Fruit fly (Drosophila melanogaster) whole organism, embryonic: ENCODE data around the gene dod.

ENCODE experiments used
- Aef1 ChIP-seq: fragments of 200-800 bp; sonication (Bioruptor generic); IDR thresholded peaks from 3 replicates; pipeline ENCODE4 v1.3.6; 2022; ENCODE audit warnings: missing biosample characterization, missing genetic modification characterization
- Atf6 ChIP-seq: fragments of 200-800 bp; sonication (Bioruptor generic); IDR thresholded peaks from 2 replicates; pipeline ENCODE4 v1.3.6; 2022; ENCODE audit warnings: missing biosample characterization, missing genetic modification characterization
- BEAF-32 ChIP-seq: fragments of 200-800 bp; sonication (Bioruptor generic); optimal IDR thresholded peaks from 3 replicates; lab custom pipeline; 2017; ENCODE audit warnings: missing biosample characterization, missing genetic modification characterization, mild to moderate bottlenecking, moderate library complexity, missing genetic modification reagents
- CG10431 ChIP-seq: fragments of 200-800 bp; sonication (Bioruptor generic); optimal IDR thresholded peaks from 3 replicates; lab custom pipeline; 2018; ENCODE audit warnings: missing biosample characterization, mild to moderate bottlenecking, missing genetic modification characterization
- CG12391 ChIP-seq: fragments of 200-800 bp; sonication (Bioruptor generic); optimal IDR thresholded peaks from 3 replicates; lab custom pipeline; 2018; ENCODE audit warnings: missing biosample characterization, mild to moderate bottlenecking, missing genetic modification characterization, moderate library complexity
- CG13296 ChIP-seq: fragments of 200-800 bp; sonication (Bioruptor generic); optimal IDR thresholded peaks from 3 replicates; lab custom pipeline; 2018; ENCODE audit warnings: missing biosample characterization, mild to moderate bottlenecking, missing genetic modification characterization
- CG15479 ChIP-seq: fragments of 200-800 bp; sonication (Bioruptor generic); optimal IDR thresholded peaks from 3 replicates; lab custom pipeline; 2019; ENCODE audit warnings: missing biosample characterization, mild to moderate bottlenecking, missing genetic modification characterization, moderate library complexity
- CG16813 ChIP-seq: fragments of 200-800 bp; sonication (Bioruptor generic); IDR thresholded peaks from 3 replicates; pipeline ENCODE4 v1.3.6; 2022; ENCODE audit warnings: missing biosample characterization, missing genetic modification characterization; ENCODE audit not compliant: partially characterized antibody
- CG17359 ChIP-seq: fragments of 200-800 bp; sonication (Bioruptor generic); optimal IDR thresholded peaks from 3 replicates; lab custom pipeline; 2018; ENCODE audit warnings: missing biosample characterization, mild to moderate bottlenecking, missing genetic modification characterization, moderate library complexity
- CG18619 ChIP-seq: fragments of 200-800 bp; sonication (Bioruptor generic); optimal IDR thresholded peaks from 3 replicates; lab custom pipeline; 2017; ENCODE audit warnings: missing biosample characterization, mild to moderate bottlenecking, missing genetic modification characterization
- CG30020 ChIP-seq: fragments of 200-800 bp; optimal IDR thresholded peaks from 2 replicates; lab custom pipeline; 2019; ENCODE audit warnings: missing biosample characterization, mild to moderate bottlenecking, missing genetic modification characterization, moderate library complexity
- CG32532 ChIP-seq: fragments of 200-800 bp; sonication (Bioruptor generic); IDR thresholded peaks from 2 replicates; pipeline ENCODE4 v1.3.6; 2022; ENCODE audit warnings: missing biosample characterization, missing genetic modification characterization
- CG5180 ChIP-seq: fragments of 200-800 bp; sonication (Bioruptor generic); optimal IDR thresholded peaks from 3 replicates; lab custom pipeline; 2017; ENCODE audit warnings: missing biosample characterization, missing genetic modification characterization, mild to moderate bottlenecking, moderate library complexity, missing genetic modification reagents
- CG6791 ChIP-seq: fragments of 200-800 bp; sonication (Bioruptor generic); IDR thresholded peaks from 3 replicates; pipeline ENCODE4 v1.3.6; 2022; ENCODE audit warnings: missing biosample characterization, missing genetic modification characterization; ENCODE audit not compliant: partially characterized antibody
- CG6854 ChIP-seq: fragments of 200-800 bp; sonication (Bioruptor generic); optimal IDR thresholded peaks from 3 replicates; lab custom pipeline; 2017; ENCODE audit warnings: missing biosample characterization, mild to moderate bottlenecking, missing genetic modification characterization
- CG7372 ChIP-seq: fragments of 200-800 bp; sonication (Bioruptor generic); IDR thresholded peaks from 2 replicates; pipeline ENCODE4 v1.3.6; 2022; ENCODE audit warnings: missing biosample characterization, missing genetic modification characterization
- CG9797 ChIP-seq: fragments of 200-800 bp; sonication (Bioruptor generic); optimal IDR thresholded peaks from 3 replicates; lab custom pipeline; 2018; ENCODE audit warnings: missing biosample characterization, mild to moderate bottlenecking, missing genetic modification characterization
- CG9817 ChIP-seq: fragments of 200-800 bp; sonication (Bioruptor generic); optimal IDR thresholded peaks from 2 replicates; lab custom pipeline; 2018; ENCODE audit warnings: missing biosample characterization, mild to moderate bottlenecking, missing genetic modification characterization, moderate library complexity
- CTCF ChIP-seq: fragments of 200-800 bp; sonication (Bioruptor generic); optimal IDR thresholded peaks from 2 replicates; lab custom pipeline; 2017; ENCODE audit warnings: missing biosample characterization, mild to moderate bottlenecking, missing genetic modification characterization, moderate library complexity
- D ChIP-seq, 2 experiments: fragments of 200-800 bp in 1 of 2; fragments of >200 bp in 1 of 2; sonication (Bioruptor generic) in 1 of 2; optimal IDR thresholded peaks; 2 replicates in 1 of 2; 3 replicates in 1 of 2; lab custom pipeline; 2017; ENCODE audit warnings: mild to moderate bottlenecking in 1 of 2, missing biosample characterization in 1 of 2, missing genetic modification characterization in 1 of 2, missing genetic modification reagents in 1 of 2
- Doc3 ChIP-seq: fragments of 200-800 bp; sonication (Bioruptor generic); IDR thresholded peaks from 3 replicates; pipeline ENCODE4 v1.3.6; 2022; ENCODE audit warnings: missing biosample characterization, missing genetic modification characterization; ENCODE audit not compliant: partially characterized antibody
- E2f2 ChIP-seq: fragments of 200-800 bp; sonication (Bioruptor generic); IDR thresholded peaks from 2 replicates; pipeline ENCODE4 v1.3.6; 2022; ENCODE audit warnings: missing biosample characterization, missing genetic modification characterization
- Eip74EF ChIP-seq, 2 experiments: fragments of 200-800 bp in 1 of 2; fragments of >200 bp in 1 of 2; sonication (Bioruptor generic) in 1 of 2; optimal IDR thresholded peaks; 2 replicates each; lab custom pipeline; 2017 to 2019; ENCODE audit warnings: missing biosample characterization in 2 of 2, missing genetic modification characterization in 2 of 2, mild to moderate bottlenecking in 1 of 2, moderate library complexity in 1 of 2
- Fer1 ChIP-seq: fragments of 200-800 bp; sonication (Bioruptor generic); optimal IDR thresholded peaks from 2 replicates; lab custom pipeline; 2017; ENCODE audit warnings: missing biosample characterization, mild to moderate bottlenecking, missing genetic modification characterization
- Fer2 ChIP-seq: fragments of 200-800 bp; sonication (Bioruptor generic); optimal IDR thresholded peaks from 2 replicates; lab custom pipeline; 2018; ENCODE audit warnings: missing biosample characterization, mild to moderate bottlenecking, missing genetic modification characterization, moderate library complexity
- HmgD ChIP-seq: fragments of 200-800 bp; sonication (Bioruptor generic); optimal IDR thresholded peaks from 3 replicates; lab custom pipeline; 2016; ENCODE audit warnings: missing biosample characterization, missing genetic modification characterization
- Hmr ChIP-seq: fragments of 200-800 bp; sonication (Bioruptor generic); optimal IDR thresholded peaks from 3 replicates; lab custom pipeline; 2017; ENCODE audit warnings: mild to moderate bottlenecking, missing biosample characterization, missing genetic modification reagents, missing genetic modification characterization
- Max ChIP-seq: fragments of 200-800 bp; sonication (Bioruptor generic); optimal IDR thresholded peaks from 2 replicates; lab custom pipeline; 2016; ENCODE audit warnings: missing biosample characterization, mild to moderate bottlenecking, missing genetic modification characterization
- Mes4 ChIP-seq: fragments of 200-800 bp; sonication (Bioruptor generic); optimal IDR thresholded peaks from 2 replicates; lab custom pipeline; 2016; ENCODE audit warnings: missing biosample characterization, missing genetic modification characterization
- NC2β ChIP-seq: fragments of 200-800 bp; sonication (Bioruptor generic); optimal IDR thresholded peaks from 2 replicates; lab custom pipeline; 2016; ENCODE audit warnings: missing biosample characterization, missing genetic modification characterization
- Opbp ChIP-seq: fragments of 200-800 bp; sonication (Bioruptor generic); IDR thresholded peaks from 3 replicates; pipeline ENCODE4 v1.3.6; 2022; ENCODE audit warnings: missing biosample characterization, missing genetic modification characterization; ENCODE audit not compliant: partially characterized antibody
- Usf ChIP-seq: fragments of 200-800 bp; sonication (Bioruptor generic); optimal IDR thresholded peaks from 2 replicates; lab custom pipeline; 2017; ENCODE audit warnings: missing genotype, missing biosample characterization, missing genetic modification characterization
- aop ChIP-seq: fragments of 200-800 bp; sonication (Bioruptor generic); IDR thresholded peaks from 2 replicates; pipeline ENCODE4 v1.3.6; 2022; ENCODE audit warnings: missing biosample characterization, missing genetic modification characterization
- bbx ChIP-seq: fragments of 200-800 bp; sonication (Bioruptor generic); IDR thresholded peaks from 2 replicates; pipeline ENCODE4 v1.3.6; 2022; ENCODE audit warnings: missing biosample characterization, missing genetic modification characterization; ENCODE audit not compliant: partially characterized antibody
- br ChIP-seq: fragments of >200 bp; optimal IDR thresholded peaks from 2 replicates; lab custom pipeline; 2017
- danr ChIP-seq: fragments of 200-800 bp; sonication (Bioruptor generic); IDR thresholded peaks from 2 replicates; pipeline ENCODE4 v1.3.6; 2022; ENCODE audit warnings: missing biosample characterization, missing genetic modification characterization
- eyg ChIP-seq: fragments of 200-800 bp; sonication (Bioruptor generic); optimal IDR thresholded peaks from 3 replicates; lab custom pipeline; 2016; ENCODE audit warnings: missing biosample characterization, missing genetic modification characterization
- fd3F ChIP-seq: fragments of 200-800 bp; sonication (Bioruptor generic); optimal IDR thresholded peaks from 2 replicates; lab custom pipeline; 2018; ENCODE audit warnings: missing biosample characterization, mild to moderate bottlenecking, missing genetic modification characterization, moderate library complexity
- fd96Cb ChIP-seq: fragments of 200-800 bp; sonication (Bioruptor generic); optimal IDR thresholded peaks from 2 replicates; lab custom pipeline; 2018; ENCODE audit warnings: missing biosample characterization, mild to moderate bottlenecking, missing genetic modification characterization, moderate library complexity
- gem ChIP-seq: fragments of 200-800 bp; sonication (Bioruptor generic); optimal IDR thresholded peaks from 2 replicates; lab custom pipeline; 2019; ENCODE audit warnings: missing biosample characterization, mild to moderate bottlenecking, missing genetic modification characterization, moderate library complexity
- her ChIP-seq: fragments of 200-800 bp; sonication (Bioruptor generic); optimal IDR thresholded peaks from 2 replicates; lab custom pipeline; 2016; ENCODE audit warnings: missing biosample characterization, missing genetic modification characterization
- knrl ChIP-seq: fragments of 200-800 bp; sonication (Bioruptor generic); IDR thresholded peaks from 3 replicates; pipeline ENCODE4 v1.3.6; 2022; ENCODE audit warnings: missing biosample characterization, missing genetic modification characterization; ENCODE audit not compliant: partially characterized antibody
- maf-S ChIP-seq: fragments of 200-800 bp; sonication (Bioruptor generic); optimal IDR thresholded peaks from 2 replicates; lab custom pipeline; 2016; ENCODE audit warnings: missing biosample characterization, missing genetic modification characterization
- pnt ChIP-seq: fragments of 200-800 bp; sonication (Bioruptor generic); optimal IDR thresholded peaks from 3 replicates; lab custom pipeline; 2016; ENCODE audit warnings: missing biosample characterization, missing genetic modification characterization
- psq ChIP-seq: fragments of 200-800 bp; sonication (Bioruptor generic); optimal IDR thresholded peaks from 2 replicates; lab custom pipeline; 2017; ENCODE audit warnings: missing biosample characterization, missing genetic modification characterization
- ranshi ChIP-seq: fragments of 200-800 bp; sonication (Bioruptor generic); IDR thresholded peaks from 2 replicates; pipeline ENCODE4 v1.3.6; 2022; ENCODE audit warnings: missing biosample characterization, missing genetic modification characterization
- sens-2 ChIP-seq: fragments of 200-800 bp; sonication (Bioruptor generic); IDR thresholded peaks from 2 replicates; pipeline ENCODE4 v1.3.6; 2022; ENCODE audit warnings: missing biosample characterization, missing genetic modification characterization
- slou ChIP-seq: fragments of 200-800 bp; sonication (Bioruptor generic); optimal IDR thresholded peaks from 3 replicates; lab custom pipeline; 2016; ENCODE audit warnings: missing biosample characterization, missing genetic modification characterization
- so ChIP-seq: fragments of 200-800 bp; sonication (Bioruptor generic); IDR thresholded peaks from 3 replicates; pipeline ENCODE4 v1.3.6; 2022; ENCODE audit warnings: missing biosample characterization, missing genetic modification characterization
- stwl ChIP-seq: fragments of 200-800 bp; sonication (Bioruptor generic); optimal IDR thresholded peaks from 3 replicates; lab custom pipeline; 2018; ENCODE audit warnings: missing biosample characterization, mild to moderate bottlenecking, missing genetic modification characterization, moderate library complexity
- zfh2 ChIP-seq: fragments of 200-800 bp; sonication (Bioruptor generic); optimal IDR thresholded peaks from 2 replicates; lab custom pipeline; 2016; ENCODE audit warnings: missing biosample characterization, missing genetic modification characterization

Gene dod

DNA sequence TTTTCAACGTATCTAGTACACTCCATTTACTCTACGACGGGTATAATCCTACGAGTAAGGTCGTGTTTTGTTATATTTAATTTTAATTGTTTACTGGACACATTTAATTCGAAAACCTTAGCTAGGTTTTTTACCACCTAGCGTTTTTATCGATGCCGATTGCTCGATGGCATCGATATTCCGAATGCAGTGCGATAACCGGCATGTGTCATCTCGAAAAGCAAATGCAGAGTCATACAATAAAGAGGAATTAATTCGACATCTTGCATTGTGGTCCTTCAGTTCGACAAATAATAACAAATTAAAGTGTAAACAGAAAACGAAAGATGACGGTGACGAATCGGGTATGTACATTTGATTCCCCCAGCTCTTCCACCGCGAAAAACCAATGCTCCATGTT is 29.3 kb upstream of the dod start, which contains the start of gene Rpt6 (continued):
- TF ChIP-seq BEAF-32 (GFP tag; lab: Kevin White, UChicago), result peak; percentile 79
- TF ChIP-seq CG9797, result no peak
- peak; percentile 69 for TF ChIP-seq E2f2 (GFP tag; lab: Robert Waterston, UW)
- no peak for TF ChIP-seq Atf6 (GFP tag; lab: Robert Waterston, UW)
- TF ChIP-seq Fer2 (tag; lab: Kevin White, UChicago), result no peak
- no peak for TF ChIP-seq ranshi (GFP tag; lab: Robert Waterston, UW)
- TF ChIP-seq stwl, result peak; percentile 74
- TF ChIP-seq CG18619 (GFP tag; lab: Kevin White, UChicago), result no peak
- TF ChIP-seq br (lab: Kevin White, UChicago), result no peak
- TF ChIP-seq gem, result no peak
- TF ChIP-seq CG9817, result no peak
- no peak for TF ChIP-seq Hmr (GFP tag; lab: Kevin White, UChicago)
- TF ChIP-seq psq (GFP tag; lab: Kevin White, UChicago), result no peak
- TF ChIP-seq Opbp (GFP tag; lab: Robert Waterston, UW), result peak; percentile 80
- TF ChIP-seq CG7372 (GFP tag; lab: Robert Waterston, UW), result no peak
- TF ChIP-seq CTCF, result peak; percentile 46
- TF ChIP-seq NC2β (GFP tag; lab: Kevin White, UChicago), result no peak
- TF ChIP-seq CG12391, result no peak
- TF ChIP-seq sens-2, result no peak
- no peak for TF ChIP-seq zfh2
- no peak for TF ChIP-seq D (optimal IDR thresholded peaks at IDR 0.05; lab: Kevin White, UChicago)
- TF ChIP-seq D (GFP tag; optimal IDR thresholded peaks at IDR 0.05; lab: Kevin White, UChicago), result no peak
- no peak for TF ChIP-seq her (GFP tag; lab: Kevin White, UChicago)
- no peak for TF ChIP-seq Max (GFP tag; lab: Kevin White, UChicago)
- TF ChIP-seq Eip74EF (GFP tag; optimal IDR thresholded peaks at IDR 0.05; lab: Kevin White, UChicago), result no peak
- no peak for TF ChIP-seq Aef1 (GFP tag; lab: Robert Waterston, UW)
- TF ChIP-seq knrl (GFP tag; lab: Robert Waterston, UW), result peak; percentile 73
- TF ChIP-seq fd3F (GFP tag; lab: Kevin White, UChicago), result no peak
- peak; percentile 77 for TF ChIP-seq bbx (GFP tag; lab: Robert Waterston, UW)
- no peak for TF ChIP-seq pnt (GFP tag; lab: Kevin White, UChicago)
- no peak for TF ChIP-seq maf-S
- TF ChIP-seq CG16813 (GFP tag; lab: Robert Waterston, UW), result peak; percentile 69
- TF ChIP-seq CG5180 (GFP tag; lab: Kevin White, UChicago), result no peak
- no peak for TF ChIP-seq CG6854 (GFP tag; lab: Kevin White, UChicago)
- no peak for TF ChIP-seq CG13296 (GFP tag; lab: Kevin White, UChicago)
- no peak for TF ChIP-seq aop
- TF ChIP-seq eyg (GFP tag; lab: Kevin White, UChicago), result no peak
- no peak for TF ChIP-seq CG17359 (tag; lab: Kevin White, UChicago)
- TF ChIP-seq danr, result no peak
- TF ChIP-seq Mes4 (GFP tag; lab: Kevin White, UChicago), result no peak
- TF ChIP-seq CG15479, result no peak
- TF ChIP-seq fd96Cb (tag; lab: Kevin White, UChicago), result no peak
- peak; percentile 25 for TF ChIP-seq HmgD
- TF ChIP-seq so (GFP tag; lab: Robert Waterston, UW), result no peak
- peak; percentile 86 for TF ChIP-seq CG6791 (GFP tag; lab: Robert Waterston, UW)
- no peak for TF ChIP-seq CG10431 (GFP tag; lab: Kevin White, UChicago)
- no peak for TF ChIP-seq CG32532
- TF ChIP-seq Usf, result no peak
- TF ChIP-seq Fer1 (GFP tag; lab: Kevin White, UChicago), result no peak
- TF ChIP-seq Doc3, result peak; percentile 46; the same call in 1 of the 3 replicates
- peak; percentile 10 for TF ChIP-seq CG30020
- no peak for TF ChIP-seq slou
